Worm (Caenorhabditis elegans): ENCODE results near the gene M70.2.

Gene M70.2

ce11 chrIV:2219334-2219755, 23.5 kb upstream of the M70.2 start (continued):
- TF ChIP-seq dmd-4 (tag; optimal IDR thresholded peaks at IDR 0.05; ENCODE audit: borderline replicate concordance), result no peak
- no peak for TF ChIP-seq tbx-7 (tag; optimal IDR thresholded peaks at IDR 0.05)
- peak; percentile 81 for TF ChIP-seq tbx-2 (tag; optimal IDR thresholded peaks at IDR 0.05)
- no peak for TF ChIP-seq zip-5 (tag; optimal IDR thresholded peaks at IDR 0.05)
- peak; percentile 77 for TF ChIP-seq ceh-34 (tag; optimal IDR thresholded peaks at IDR 0.05)
- TF ChIP-seq ztf-16 (tag; optimal IDR thresholded peaks at IDR 0.05), result peak; percentile 55
- TF ChIP-seq ahr-1 (tag; optimal IDR thresholded peaks at IDR 0.05), result no peak
- no peak for TF ChIP-seq ceh-24 (tag; optimal IDR thresholded peaks at IDR 0.05)
- peak; percentile 74 for TF ChIP-seq F13H6.1 (tag; optimal IDR thresholded peaks at IDR 0.05)
- TF ChIP-seq fkh-6 (tag; optimal IDR thresholded peaks at IDR 0.05), result no peak
- TF ChIP-seq K09A11.1 (tag; optimal IDR thresholded peaks at IDR 0.05; ENCODE audit: insufficient read depth), result peak; percentile 20
- TF ChIP-seq nhr-232 (tag; optimal IDR thresholded peaks at IDR 0.05), result no peak
- TF ChIP-seq hlh-8 (tag; optimal IDR thresholded peaks at IDR 0.05), result no peak
- peak; percentile 88 for TF ChIP-seq nfya-1 (tag; optimal IDR thresholded peaks at IDR 0.05)
- no peak for TF ChIP-seq sox-4 (tag; optimal IDR thresholded peaks at IDR 0.05)
- TF ChIP-seq ceh-2 (tag; optimal IDR thresholded peaks at IDR 0.05), result no peak

DNA sequence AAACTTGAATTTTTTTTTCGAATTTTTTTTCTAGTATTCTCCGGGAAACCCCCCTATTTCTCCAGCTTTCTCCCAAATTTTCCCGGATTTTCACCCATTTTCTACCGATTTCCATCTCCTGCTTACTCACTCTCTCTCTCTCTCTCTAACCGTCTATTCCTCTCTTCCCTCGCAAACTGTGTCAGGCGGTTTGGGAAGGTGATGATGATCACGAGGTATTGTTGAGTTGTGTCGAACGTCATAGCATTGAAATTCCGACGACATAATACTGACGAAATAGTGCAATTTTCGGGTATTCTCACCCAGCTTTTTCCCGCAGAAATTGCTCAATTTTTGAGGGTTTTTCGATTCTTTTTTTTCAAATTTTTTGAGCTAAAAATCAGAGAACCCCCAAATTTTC, 22.7 kb upstream of the M70.2 start:
- no peak for TF ChIP-seq tbx-2 (tag; optimal IDR thresholded peaks at IDR 0.05)
- peak; percentile 69 for TF ChIP-seq hlh-30 (tag; optimal IDR thresholded peaks at IDR 0.05; ENCODE audit: insufficient read depth)

DNA sequence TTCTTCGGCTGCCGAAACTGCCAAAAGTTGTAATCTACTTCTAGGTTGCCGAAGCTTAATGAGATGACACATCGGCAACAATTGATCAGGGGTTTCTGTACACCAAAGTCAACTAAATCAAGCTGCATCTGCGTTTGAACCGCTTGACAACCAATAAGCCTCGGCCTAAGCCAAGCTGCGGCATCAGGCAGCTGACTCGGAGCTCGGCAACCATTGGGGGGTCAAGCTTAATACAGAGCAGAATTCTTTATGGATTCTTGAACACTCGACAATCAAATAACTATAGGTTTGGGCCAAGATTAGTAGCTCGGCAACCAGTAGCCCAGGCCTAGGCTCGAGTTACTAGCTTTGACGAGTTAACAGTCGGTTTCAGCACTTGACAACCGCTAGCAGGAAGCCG, 21.9 kb upstream of the M70.2 start:
- TF ChIP-seq pag-3 (tag; optimal IDR thresholded peaks at IDR 0.05; ENCODE audit: borderline replicate concordance), result no peak
- no peak for TF ChIP-seq Y22D7AL.16 (tag; optimal IDR thresholded peaks at IDR 0.05)
- no peak for TF ChIP-seq hlh-6 (tag; optimal IDR thresholded peaks at IDR 0.05)

DNA sequence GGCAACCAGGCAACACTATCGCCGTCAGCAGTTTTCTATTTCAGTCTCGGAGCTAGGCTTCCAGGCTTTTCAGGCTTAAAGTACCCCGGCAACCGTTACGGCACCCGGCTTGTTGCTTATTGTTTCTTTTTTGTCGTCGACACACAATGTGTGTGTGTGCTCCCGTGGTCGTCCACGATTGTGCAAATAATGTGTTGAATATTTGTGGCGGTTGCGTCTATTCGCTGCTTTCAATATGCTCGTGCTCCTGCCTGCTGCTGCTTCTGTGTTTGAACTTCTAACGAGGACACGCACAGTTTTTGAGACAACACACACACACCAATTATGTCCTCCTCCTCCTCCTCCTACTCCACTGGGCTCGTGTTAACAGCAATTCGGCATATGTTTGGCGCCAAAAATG, 21.5 kb upstream of the M70.2 start:
- no peak for TF ChIP-seq tbx-7 (tag; optimal IDR thresholded peaks at IDR 0.05)
- peak; percentile 8 for TF ChIP-seq ceh-18 (tag; optimal IDR thresholded peaks at IDR 0.05)

DNA sequence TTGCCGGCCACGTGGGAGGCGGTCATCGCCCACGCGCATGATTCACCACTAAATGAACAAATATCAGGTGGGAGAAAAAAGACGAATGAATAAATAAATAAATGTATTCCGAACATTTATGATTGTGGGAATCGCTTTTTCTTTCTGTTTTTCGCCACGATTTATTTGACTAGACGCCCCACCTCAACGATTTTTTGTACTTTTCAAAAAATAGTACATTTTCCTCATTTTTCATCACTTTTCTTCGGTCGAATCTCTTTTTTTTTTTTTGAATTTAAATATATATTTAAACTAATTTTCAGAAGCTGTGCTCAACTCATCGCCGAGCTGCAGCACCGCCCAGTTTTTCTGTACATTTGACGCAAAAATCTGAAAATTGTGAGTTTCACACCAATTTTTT, 20.3 kb upstream of the M70.2 start, which contains the start of gene fnip-2:
fnip-2 (plus strand) TSS at position 301 of the 400 bp plus-strand sequence.
- TF ChIP-seq ceh-48 (tag; optimal IDR thresholded peaks at IDR 0.05), result no peak
- TF ChIP-seq tbx-7 (tag; optimal IDR thresholded peaks at IDR 0.05), result no peak
- no peak for TF ChIP-seq ref-2 (tag; optimal IDR thresholded peaks at IDR 0.05)
- no peak for TF ChIP-seq fkh-10 (GFP tag; optimal IDR thresholded peaks at IDR 0.05)
- no peak for TF ChIP-seq pax-1 (tag; optimal IDR thresholded peaks at IDR 0.05)
- no peak for TF ChIP-seq sox-2 (GFP tag; IDR thresholded peaks at IDR 0.05)
- TF ChIP-seq pros-1 (tag; optimal IDR thresholded peaks at IDR 0.05), result no peak
- no peak for TF ChIP-seq nfya-1 (tag; optimal IDR thresholded peaks at IDR 0.05)
- no peak for TF ChIP-seq ceh-22 (tag; optimal IDR thresholded peaks at IDR 0.05)
- TF ChIP-seq pag-3 (tag; optimal IDR thresholded peaks at IDR 0.05; ENCODE audit: borderline replicate concordance), result no peak
- TF ChIP-seq ttx-3 (tag; optimal IDR thresholded peaks at IDR 0.05), result no peak

DNA sequence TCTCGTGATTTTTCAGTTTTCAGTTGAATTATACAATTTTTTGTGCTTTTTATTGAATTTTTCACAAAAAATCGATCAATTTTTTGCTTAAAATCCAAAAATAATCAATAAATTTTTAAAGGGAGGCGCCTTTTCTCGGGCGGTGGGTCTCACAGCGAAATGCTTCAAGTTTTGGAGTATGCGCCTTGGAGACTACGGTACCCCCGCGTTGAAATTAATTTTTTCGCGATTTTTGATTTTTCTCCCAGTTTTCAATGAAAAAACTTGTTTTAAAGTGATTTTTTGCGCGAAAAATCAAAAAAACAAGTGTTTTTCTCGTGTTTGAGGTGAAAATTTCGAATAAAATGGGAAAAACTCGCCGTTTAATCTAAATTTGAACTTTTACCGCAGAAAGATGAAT, 19.7 kb upstream of the M70.2 start:
- no peak for TF ChIP-seq sox-4 (tag; optimal IDR thresholded peaks at IDR 0.05)
- no peak for TF ChIP-seq K09A11.1 (tag; optimal IDR thresholded peaks at IDR 0.05; ENCODE audit: insufficient read depth)
- TF ChIP-seq ceh-19 (GFP tag; optimal IDR thresholded peaks at IDR 0.05), result no peak
- TF ChIP-seq ceh-18 (tag; optimal IDR thresholded peaks at IDR 0.05), result no peak
- no peak for TF ChIP-seq ceh-34 (tag; optimal IDR thresholded peaks at IDR 0.05)
- TF ChIP-seq fkh-6 (tag; optimal IDR thresholded peaks at IDR 0.05), result no peak
- TF ChIP-seq madf-2 (tag; optimal IDR thresholded peaks at IDR 0.05), result no peak
- no peak for TF ChIP-seq che-1 (tag; optimal IDR thresholded peaks at IDR 0.05)
- no peak for TF ChIP-seq F13H6.1 (tag; optimal IDR thresholded peaks at IDR 0.05)
- no peak for TF ChIP-seq tbx-7 (tag; optimal IDR thresholded peaks at IDR 0.05)
- no peak for TF ChIP-seq C38D4.7 (GFP tag; optimal IDR thresholded peaks at IDR 0.05)
- TF ChIP-seq tbx-2 (tag; optimal IDR thresholded peaks at IDR 0.05), result no peak
- TF ChIP-seq elt-2 (tag; optimal IDR thresholded peaks at IDR 0.05), result no peak
- no peak for TF ChIP-seq dve-1 (tag; optimal IDR thresholded peaks at IDR 0.05)
- TF ChIP-seq ref-2 (tag; optimal IDR thresholded peaks at IDR 0.05), result no peak
- no peak for TF ChIP-seq nhr-11 (tag; optimal IDR thresholded peaks at IDR 0.05)
- TF ChIP-seq npax-4 (tag; optimal IDR thresholded peaks at IDR 0.05), result no peak
- TF ChIP-seq ceh-31 (tag; optimal IDR thresholded peaks at IDR 0.05), result no peak
- no peak for TF ChIP-seq sox-2 (GFP tag; IDR thresholded peaks at IDR 0.05)
